Worm (Caenorhabditis elegans) whole organism, mixed stage, embryonic: ENCODE results near the gene F10G7.12.

Source experiments
- bed-3 ChIP-seq: fragments of 200-800 bp; sonication (Bioruptor generic); optimal IDR thresholded peaks from 3 replicates; lab custom pipeline; 2018; ENCODE audit warnings: mild to moderate bottlenecking, missing genetic modification characterization, moderate library complexity, missing compliant biosample characterization
- nhr-76 ChIP-seq: sonication (generic microtip); optimal IDR thresholded peaks from 2 replicates; lab custom pipeline; 2017; ENCODE audit warnings: missing biosample characterization, missing genetic modification characterization
- unc-62 ChIP-seq: fragments of 150-350 bp; optimal IDR thresholded peaks from 2 replicates; lab custom pipeline; 2014; ENCODE audit warnings: missing biosample characterization, missing genetic modification reagents, missing genetic modification characterization

- no peak for TF ChIP-seq nhr-76 (tag; lab: Kevin White, UChicago)
- TF ChIP-seq bed-3 (GFP tag; lab: Kevin White, UChicago) = no peak
- no peak for TF ChIP-seq unc-62 (GFP tag; lab: Kevin White, UChicago)
These were observed 44.3 kb downstream of the F10G7.12 start, which contains the start of gene F41C3.11 for ce11 chrII:4733848-4734247.
